Fruit fly (Drosophila melanogaster): ENCODE measurements around the gene Axs.

The Axs gene

dm6 chrX:16694959-16695358 is 11.3 kb upstream of the Axs start, which contains the start of gene Septin4 (continued):
- TF ChIP-seq CG6813 (GFP tag; optimal IDR thresholded peaks at IDR 0.05) (no peak), zen (tag; optimal IDR thresholded peaks at IDR 0.05) (no peak), sd (tag; optimal IDR thresholded peaks at IDR 0.05) (no peak), Med (GFP tag) (peak; percentile 56), CG13296 (GFP tag; optimal IDR thresholded peaks at IDR 0.05) (no peak), CG34422 (GFP tag; IDR thresholded peaks at IDR 0.05) (no peak), CG9817 (tag; optimal IDR thresholded peaks at IDR 0.05) (no peak), Hey (tag; optimal IDR thresholded peaks at IDR 0.05) (no peak), CG3726 (GFP tag; IDR thresholded peaks at IDR 0.05) (no peak), NC2α (GFP tag; optimal IDR thresholded peaks at IDR 0.05) (no peak), CG12769 (tag; optimal IDR thresholded peaks at IDR 0.05) (no peak), sqz (GFP tag; optimal IDR thresholded peaks at IDR 0.05) (no peak), Awh (GFP tag; IDR thresholded peaks at IDR 0.05) (no peak), sna (GFP tag; IDR thresholded peaks at IDR 0.05; ENCODE audit: partially characterized antibody) (no peak), CG9797 (GFP tag; optimal IDR thresholded peaks at IDR 0.05) (peak; percentile 33), CG9215 (GFP tag; IDR thresholded peaks at IDR 0.05) (no peak), H15 (GFP tag; IDR thresholded peaks at IDR 0.05) (no peak), ash1 (GFP tag; optimal IDR thresholded peaks at IDR 0.05) (no peak), nmo (GFP tag; optimal IDR thresholded peaks at IDR 0.05) (no peak), Six4 (GFP tag; optimal IDR thresholded peaks at IDR 0.05) (no peak), dmrt99B (tag; optimal IDR thresholded peaks at IDR 0.05) (no peak), Pdp1 (GFP tag; optimal IDR thresholded peaks at IDR 0.05) (no peak), Ets65A (GFP tag) (peak; percentile 56), crc (GFP tag; optimal IDR thresholded peaks at IDR 0.05) (no peak), CoRest (tag; optimal IDR thresholded peaks at IDR 0.05) (no peak), Trl (optimal IDR thresholded peaks at IDR 0.05) (no peak), Trl (GFP tag; optimal IDR thresholded peaks at IDR 0.05) (no peak), gce (GFP tag; IDR thresholded peaks at IDR 0.05) (no peak), CG8924 (tag; optimal IDR thresholded peaks at IDR 0.05) (peak; percentile 21), CG9437 (GFP tag; optimal IDR thresholded peaks at IDR 0.05) (no peak), CG8290 (GFP tag; optimal IDR thresholded peaks at IDR 0.05) (no peak), CG8290 (tag; optimal IDR thresholded peaks at IDR 0.05) (peak in 1 of 2 experiments; percentile 20), ems (GFP tag; optimal IDR thresholded peaks at IDR 0.05) (no peak), Lim3 (GFP tag; IDR thresholded peaks at IDR 0.05) (no peak), CG6175 (GFP tag; IDR thresholded peaks at IDR 0.05) (no peak), CG7786 (GFP tag; optimal IDR thresholded peaks at IDR 0.05) (no peak), CG3065 (GFP tag; optimal IDR thresholded peaks at IDR 0.05) (no peak), NfI (GFP tag; optimal IDR thresholded peaks at IDR 0.05) (no peak), lov (optimal IDR thresholded peaks at IDR 0.05) (no peak), lov (GFP tag; IDR thresholded peaks at IDR 0.05) (no peak), CG31388 (GFP tag; optimal IDR thresholded peaks at IDR 0.05) (no peak), CHES-1-like (GFP tag; optimal IDR thresholded peaks at IDR 0.05) (no peak), Spps (tag; optimal IDR thresholded peaks at IDR 0.05) (no peak), CG2120 (GFP tag; optimal IDR thresholded peaks at IDR 0.05) (no peak), Dll (GFP tag; IDR thresholded peaks at IDR 0.05; ENCODE audit: partially characterized antibody) (no peak), CG15479 (GFP tag; optimal IDR thresholded peaks at IDR 0.05) (no peak), eyg (GFP tag; optimal IDR thresholded peaks at IDR 0.05) (no peak), Hand (GFP tag; optimal IDR thresholded peaks at IDR 0.05) (no peak), chinmo (GFP tag; IDR thresholded peaks at IDR 0.05; ENCODE audit: partially characterized antibody) (peak; percentile 65; the same call in 1 of the 4 replicates)

Data from whole organism, embryonic.